Fruit fly (Drosophila melanogaster): ENCODE results near the gene CG42556.

DNA sequence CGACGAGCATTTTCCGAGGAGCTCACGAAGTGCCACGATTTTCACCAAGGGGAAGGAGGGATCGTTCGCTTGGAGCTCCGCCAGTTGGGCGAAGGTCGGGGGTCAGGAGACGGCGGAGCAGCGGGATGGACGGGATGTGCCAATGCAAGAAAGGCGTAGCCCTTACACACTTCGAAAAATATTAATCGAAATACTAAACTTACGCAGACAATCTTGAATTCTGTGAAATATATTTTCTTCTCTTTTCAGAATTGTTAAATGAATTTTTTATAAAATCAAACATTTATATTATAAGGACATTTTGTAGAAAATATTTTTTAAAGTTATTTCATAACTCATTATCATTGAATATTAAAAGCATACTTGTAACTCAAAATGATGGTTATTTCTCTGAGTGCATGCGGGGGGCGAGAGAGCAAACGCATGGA is 20.8 kb upstream of the CG42556 start:
- TF ChIP-seq CG11617 (GFP tag; optimal IDR thresholded peaks at IDR 0.05) (no peak), toe (GFP tag; optimal IDR thresholded peaks at IDR 0.05) (no peak), kay (GFP tag; ENCODE audit: borderline replicate concordance) (no peak)

Measured in whole organism, adult.